Worm (Caenorhabditis elegans) whole organism, L4 larva: Measurements from ENCODE around the gene str-116.

Experiments
- F10B5.3 ChIP-seq: sonication (generic microtip); optimal IDR thresholded peaks from 2 replicates; lab custom pipeline; 2016; ENCODE audit warnings: mild to moderate bottlenecking, missing genetic modification characterization, missing compliant biosample characterization
- F37D6.2 ChIP-seq: sonication (generic microtip); optimal IDR thresholded peaks from 2 replicates; lab custom pipeline; 2016; ENCODE audit warnings: mild to moderate bottlenecking, missing genetic modification characterization, missing compliant biosample characterization
- T20F7.1 ChIP-seq: fragments of 200-800 bp; sonication (Bioruptor generic); optimal IDR thresholded peaks from 2 replicates; lab custom pipeline; 2018; ENCODE audit warnings: mild to moderate bottlenecking, missing genetic modification characterization, missing compliant biosample characterization
- T26A8.4 ChIP-seq: fragments of 200-800 bp; sonication (Bioruptor generic); IDR thresholded peaks from 2 replicates; pipeline ENCODE4 v1.3.6; 2022; ENCODE audit warnings: missing genetic modification characterization, missing compliant biosample characterization
- Y105C5A.15 ChIP-seq: fragments of 200-800 bp; sonication (Bioruptor generic); IDR thresholded peaks from 2 replicates; pipeline ENCODE4 v1.3.6; 2022; ENCODE audit warnings: missing genetic modification characterization, missing compliant biosample characterization
- Y5F2A.4 ChIP-seq: fragments of 200-800 bp; sonication (Bioruptor generic); optimal IDR thresholded peaks from 2 replicates; lab custom pipeline; 2018; ENCODE audit warnings: mild to moderate bottlenecking, missing genetic modification characterization, missing compliant biosample characterization
- ZK337.2 ChIP-seq: fragments of 200-800 bp; sonication (Bioruptor generic); IDR thresholded peaks from 2 replicates; pipeline ENCODE4 v1.3.6; 2022; ENCODE audit warnings: missing genetic modification reagents, missing genetic modification characterization, missing compliant biosample characterization
- ama-1 ChIP-seq: fragments of 150-350 bp; optimal IDR thresholded peaks from 2 replicates; lab custom pipeline; 2014; ENCODE audit warnings: inconsistent platforms, mixed read lengths
- ceh-20 ChIP-seq: fragments of 200-800 bp; sonication (Bioruptor generic); IDR thresholded peaks from 2 replicates; pipeline ENCODE4 v1.3.6; 2022; ENCODE audit warnings: missing genetic modification reagents, missing genetic modification characterization, missing compliant biosample characterization
- cey-2 ChIP-seq: sonication (generic microtip); optimal IDR thresholded peaks from 3 replicates; lab custom pipeline; 2017; ENCODE audit warnings: missing genetic modification characterization, mild to moderate bottlenecking, missing compliant biosample characterization, antibody characterized with exemption, borderline replicate concordance; ENCODE audit not compliant: insufficient read depth
- daf-16 ChIP-seq, 3 experiments: sonication (generic microtip); optimal IDR thresholded peaks; 2 replicates each; lab custom pipeline; 2016 to 2017; ENCODE audit warnings: missing genetic modification characterization in 3 of 3, missing genetic modification reagents in 3 of 3, mild to moderate bottlenecking in 2 of 3, missing compliant biosample characterization in 2 of 3, missing biosample characterization in 1 of 3, moderate library complexity in 1 of 3
- dmd-6 ChIP-seq: fragments of 200-800 bp; sonication (Bioruptor generic); IDR thresholded peaks from 2 replicates; pipeline ENCODE4 v1.3.6; 2022; ENCODE audit warnings: missing genetic modification reagents, missing genetic modification characterization, missing compliant biosample characterization
- dmd-8 ChIP-seq: fragments of 200-800 bp; sonication (Bioruptor generic); IDR thresholded peaks from 2 replicates; pipeline ENCODE4 v1.3.6; 2022; ENCODE audit warnings: missing genetic modification characterization, missing compliant biosample characterization
- dve-1 ChIP-seq: sonication (generic microtip); optimal IDR thresholded peaks from 2 replicates; lab custom pipeline; 2017; ENCODE audit warnings: antibody characterized with exemption, mild to moderate bottlenecking, missing genetic modification characterization, missing compliant biosample characterization; ENCODE audit not compliant: insufficient read depth
- egl-27 ChIP-seq: sonication (generic microtip); optimal IDR thresholded peaks from 3 replicates; lab custom pipeline; 2017; ENCODE audit warnings: missing biosample characterization, missing genetic modification reagents, missing genetic modification characterization
- egl-43 ChIP-seq: fragments of 200-800 bp; sonication (Bioruptor generic); IDR thresholded peaks from 2 replicates; pipeline ENCODE4 v1.3.6; 2022; ENCODE audit warnings: missing genetic modification reagents, missing genetic modification characterization, missing compliant biosample characterization
- fos-1 ChIP-seq: fragments of 150-350 bp; optimal IDR thresholded peaks from 2 replicates; lab custom pipeline; 2014; ENCODE audit warnings: missing biosample characterization, missing genetic modification characterization
- hlh-11 ChIP-seq: fragments of 200-800 bp; sonication (Bioruptor generic); optimal IDR thresholded peaks from 2 replicates; lab custom pipeline; 2018; ENCODE audit warnings: mild to moderate bottlenecking, missing genetic modification characterization, missing compliant biosample characterization
- hlh-30 ChIP-seq: sonication (generic microtip); optimal IDR thresholded peaks from 2 replicates; lab custom pipeline; 2017; ENCODE audit warnings: antibody characterized with exemption, mild to moderate bottlenecking, missing genetic modification characterization, missing compliant biosample characterization; ENCODE audit not compliant: insufficient read depth
- lin-13 ChIP-seq: fragments of 150-350 bp; optimal IDR thresholded peaks from 2 replicates; lab custom pipeline; 2014; ENCODE audit warnings: missing biosample characterization, missing genetic modification reagents, missing genetic modification characterization
- lin-15B ChIP-seq: fragments of 150-350 bp; sonication (generic microtip); optimal IDR thresholded peaks from 3 replicates; lab custom pipeline; 2014; ENCODE audit warnings: missing biosample characterization, missing genetic modification characterization
- lin-29 ChIP-seq: fragments of 200-800 bp; sonication (Bioruptor generic); IDR thresholded peaks from 2 replicates; pipeline ENCODE4 v1.3.6; 2022; ENCODE audit warnings: missing genetic modification reagents, missing genetic modification characterization, missing compliant biosample characterization
- lin-39 ChIP-seq: fragments of 150-350 bp; optimal IDR thresholded peaks from 2 replicates; lab custom pipeline; 2014; ENCODE audit warnings: missing biosample characterization, missing genetic modification reagents, missing genetic modification characterization
- lsy-2 ChIP-seq, 2 experiments: fragments of 150-350 bp in 1 of 2; sonication (generic microtip) in 1 of 2; optimal IDR thresholded peaks; 2 replicates each; lab custom pipeline; 2014 to 2017; ENCODE audit warnings: missing biosample characterization in 2 of 2, missing genetic modification characterization in 2 of 2
- madf-5 ChIP-seq, 2 experiments: fragments of 200-800 bp; sonication (Bioruptor generic); IDR thresholded peaks; 2 replicates each; pipeline ENCODE4 v1.3.6; 2022; ENCODE audit warnings: missing compliant biosample characterization in 2 of 2, missing genetic modification characterization in 2 of 2
- mdl-1 ChIP-seq, 2 experiments: fragments of 150-350 bp in 1 of 2; sonication (generic microtip) in 1 of 2; optimal IDR thresholded peaks; 2 replicates each; lab custom pipeline; 2014 to 2017; ENCODE audit warnings: missing biosample characterization in 2 of 2, missing genetic modification characterization in 2 of 2
- mep-1 ChIP-seq: fragments of 150-350 bp; sonication (generic microtip); optimal IDR thresholded peaks from 3 replicates; lab custom pipeline; 2014; ENCODE audit warnings: missing biosample characterization, missing genetic modification characterization
- nhr-10 ChIP-seq: fragments of 150-350 bp; optimal IDR thresholded peaks from 2 replicates; lab custom pipeline; 2014; ENCODE audit warnings: missing biosample characterization, missing genetic modification characterization
- nhr-11 ChIP-seq: fragments of 150-350 bp; optimal IDR thresholded peaks from 2 replicates; lab custom pipeline; 2014; ENCODE audit warnings: missing biosample characterization, missing genetic modification characterization
- nhr-25 ChIP-seq: sonication (generic microtip); optimal IDR thresholded peaks from 2 replicates; lab custom pipeline; 2017; ENCODE audit warnings: missing genetic modification characterization, mild to moderate bottlenecking, missing compliant biosample characterization, antibody characterized with exemption, moderate library complexity, borderline replicate concordance; ENCODE audit not compliant: insufficient read depth
- nhr-28 ChIP-seq: fragments of 150-350 bp; optimal IDR thresholded peaks from 2 replicates; lab custom pipeline; 2014; ENCODE audit warnings: missing biosample characterization, missing genetic modification characterization
- nhr-76 ChIP-seq: fragments of 150-350 bp; optimal IDR thresholded peaks from 2 replicates; lab custom pipeline; 2014; ENCODE audit warnings: missing biosample characterization, missing genetic modification characterization
- pha-4 ChIP-seq, 2 experiments: fragments of 150-350 bp in 1 of 2; fragments of 200-800 bp in 1 of 2; sonication (Bioruptor generic) in 1 of 2; IDR thresholded peaks in 1 of 2; optimal IDR thresholded peaks in 1 of 2; 2 replicates each; pipeline versions ENCODE4 v1.3.6 to Lab custom; 2014 to 2022; ENCODE audit warnings: missing genetic modification characterization in 2 of 2, missing genetic modification reagents in 2 of 2, missing biosample characterization in 1 of 2, missing compliant biosample characterization in 1 of 2
- pqm-1 ChIP-seq: sonication (generic microtip); optimal IDR thresholded peaks from 2 replicates; lab custom pipeline; 2017; ENCODE audit warnings: missing biosample characterization, missing genetic modification characterization
- sdz-12 ChIP-seq: fragments of 200-800 bp; sonication (Bioruptor generic); optimal IDR thresholded peaks from 2 replicates; lab custom pipeline; 2018; ENCODE audit warnings: mild to moderate bottlenecking, missing genetic modification characterization, missing compliant biosample characterization
- snpc-1.2 ChIP-seq: fragments of 200-800 bp; sonication (Bioruptor generic); IDR thresholded peaks from 2 replicates; pipeline ENCODE4 v1.3.6; 2022; ENCODE audit warnings: missing genetic modification reagents, missing genetic modification characterization, missing compliant biosample characterization
- tag-97 ChIP-seq: fragments of 200-800 bp; sonication (Bioruptor generic); IDR thresholded peaks from 2 replicates; pipeline ENCODE4 v1.3.6; 2022; ENCODE audit warnings: missing genetic modification characterization, missing compliant biosample characterization
- unc-39 ChIP-seq: sonication (generic microtip); optimal IDR thresholded peaks from 2 replicates; lab custom pipeline; 2017; ENCODE audit warnings: missing biosample characterization, missing genetic modification characterization
- unc-62 ChIP-seq, 3 experiments: fragments of 150-350 bp in 1 of 3; sonication (generic microtip); optimal IDR thresholded peaks in 2 of 3; peaks in 1 of 3; 1 replicate in 1 of 3; 2 replicates in 2 of 3; lab custom pipeline; 2014 to 2017; ENCODE audit warnings: missing biosample characterization in 3 of 3, missing genetic modification characterization in 3 of 3, missing genetic modification reagents in 3 of 3, missing genotype in 1 of 3
- zfp-3 ChIP-seq: fragments of 200-800 bp; sonication (Bioruptor generic); conservative IDR thresholded peaks from 2 replicates; pipeline ENCODE4 v1.3.6; 2022; ENCODE audit warnings: missing genetic modification reagents, missing genetic modification characterization, missing compliant biosample characterization

Gene str-116

DNA sequence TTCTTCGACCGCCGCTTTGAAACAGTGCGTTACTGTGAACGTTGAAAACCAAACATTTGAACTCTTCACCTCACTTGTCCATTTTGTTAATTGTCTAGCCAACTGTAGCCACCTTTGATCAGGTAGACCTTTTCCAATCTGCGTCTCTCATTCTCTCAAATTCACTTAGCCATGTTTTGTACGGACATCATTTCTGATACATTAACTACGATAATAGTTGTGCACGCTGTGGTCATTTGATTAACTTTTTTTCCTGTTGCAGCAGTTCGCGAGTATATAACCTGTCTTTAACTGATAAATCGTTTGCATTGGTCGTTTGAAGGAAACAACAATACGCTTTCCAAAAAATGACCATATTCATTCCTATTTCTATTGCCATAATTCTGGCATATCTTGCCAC, 49.4 kb upstream of the str-116 start, which contains the start of gene cyp-29A2 (continued):
- TF ChIP-seq ceh-20 (no peak), mep-1 (no peak), nhr-10 (tag; lab: Kevin White, UChicago) (no peak), Y105C5A.15 (no peak), egl-43 (GFP tag; lab: Robert Waterston, UW) (no peak), Y5F2A.4 (GFP tag; lab: Kevin White, UChicago) (no peak), hlh-30 (tag; lab: Kevin White, UChicago) (peak; percentile 52), cey-2 (no peak), F37D6.2 (no peak), lin-13 (GFP tag; lab: Kevin White, UChicago) (no peak), lin-15B (tag; lab: Kevin White, UChicago) (no peak), mdl-1 (tag; optimal IDR thresholded peaks at IDR 0.05; lab: Kevin White, UChicago) (peak in 1 of 2 experiments; percentile 49), dmd-8 (GFP tag; lab: Robert Waterston, UW) (no peak)

DNA sequence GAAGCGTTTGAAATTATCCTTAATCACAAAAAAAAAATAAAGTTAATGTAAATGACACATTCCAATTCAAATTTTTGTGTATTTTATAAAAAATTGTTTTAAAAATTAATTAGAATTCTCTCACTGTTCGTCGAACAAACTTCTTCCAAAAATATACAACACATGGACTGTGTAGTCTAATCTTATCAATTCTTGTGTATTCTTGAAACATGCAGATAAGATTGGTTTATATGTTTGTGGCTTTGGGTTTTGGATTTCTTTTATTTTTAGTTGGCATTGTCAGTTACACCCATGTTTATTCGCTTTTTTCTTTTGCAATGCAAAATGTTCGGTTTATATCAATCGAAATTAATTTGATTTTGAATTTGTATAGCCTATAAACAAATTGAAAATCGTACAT, 46.4 kb upstream of the str-116 start:
- TF ChIP-seq nhr-28 (tag; lab: Kevin White, UChicago) = peak; percentile 54
- no peak for TF ChIP-seq unc-62 (GFP tag; optimal IDR thresholded peaks at IDR 0.05 in 1 of 2; lab: Kevin White, UChicago)
- TF ChIP-seq unc-62 (tag; optimal IDR thresholded peaks at IDR 0.05; lab: Kevin White, UChicago) = no peak

DNA sequence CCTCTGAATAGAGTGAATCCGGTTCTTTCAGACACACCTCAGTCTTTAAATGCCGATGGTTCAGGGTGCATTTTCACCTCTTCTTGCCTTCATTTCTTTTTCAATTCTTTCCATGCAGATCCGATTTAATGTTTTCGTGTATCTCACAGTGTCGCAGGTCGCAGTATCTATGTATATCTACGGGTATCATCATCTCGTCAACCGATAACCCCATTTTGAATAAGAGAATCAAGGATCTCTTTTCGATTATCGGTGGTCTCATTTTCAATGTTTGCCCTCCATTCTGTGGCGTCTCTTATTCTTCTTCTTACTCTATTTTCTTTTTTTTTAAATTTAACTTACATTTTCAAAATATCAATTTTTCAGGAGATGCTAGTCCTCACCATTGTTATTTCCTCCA, 45.8 kb upstream of the str-116 start, which contains the start of gene T19B10.2:
Gene T19B10.2, plus strand, starts transcription at position 367 of the 400 bp plus-strand sequence.
- TF ChIP-seq madf-5 (GFP tag; IDR thresholded peaks at IDR 0.05; lab: Robert Waterston, UW) = no peak
- TF ChIP-seq T26A8.4 = no peak
- no peak for TF ChIP-seq unc-39
- no peak for TF ChIP-seq F37D6.2
- no peak for TF ChIP-seq zfp-3 (GFP tag; lab: Robert Waterston, UW)
- no peak for TF ChIP-seq dmd-6
- TF ChIP-seq lin-29 (GFP tag; lab: Robert Waterston, UW) = no peak
- TF ChIP-seq sdz-12 (GFP tag; lab: Kevin White, UChicago) = no peak
- no peak for TF ChIP-seq tag-97
- no peak for TF ChIP-seq nhr-25 (tag; lab: Kevin White, UChicago)

DNA sequence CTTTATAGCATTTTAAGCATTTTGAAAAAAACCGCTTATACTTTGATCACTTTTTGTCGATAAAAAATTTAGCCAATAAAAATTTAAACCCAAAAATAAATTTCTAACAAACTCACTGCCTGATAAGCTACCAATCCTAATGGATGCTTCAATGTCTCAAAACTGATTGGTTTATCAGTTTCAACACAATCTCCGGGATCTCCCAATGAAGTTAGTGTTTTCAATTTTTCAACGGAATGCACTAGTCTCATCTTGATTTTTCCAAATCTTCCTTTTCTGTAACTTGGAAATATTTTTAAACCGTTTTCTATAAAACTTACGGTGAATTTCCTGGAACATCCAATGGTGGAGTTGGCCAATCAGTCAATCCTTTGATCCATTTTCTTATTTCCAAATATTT, 43.1 kb upstream of the str-116 start:
- TF ChIP-seq nhr-11 (tag; lab: Kevin White, UChicago) (no peak), T20F7.1 (GFP tag; lab: Kevin White, UChicago) (no peak), unc-62 (GFP tag; optimal IDR thresholded peaks at IDR 0.05 in 1 of 2; lab: Kevin White, UChicago) (peak in 1 of 2 experiments; percentile 91), unc-62 (tag; optimal IDR thresholded peaks at IDR 0.05; lab: Kevin White, UChicago) (no peak)

DNA sequence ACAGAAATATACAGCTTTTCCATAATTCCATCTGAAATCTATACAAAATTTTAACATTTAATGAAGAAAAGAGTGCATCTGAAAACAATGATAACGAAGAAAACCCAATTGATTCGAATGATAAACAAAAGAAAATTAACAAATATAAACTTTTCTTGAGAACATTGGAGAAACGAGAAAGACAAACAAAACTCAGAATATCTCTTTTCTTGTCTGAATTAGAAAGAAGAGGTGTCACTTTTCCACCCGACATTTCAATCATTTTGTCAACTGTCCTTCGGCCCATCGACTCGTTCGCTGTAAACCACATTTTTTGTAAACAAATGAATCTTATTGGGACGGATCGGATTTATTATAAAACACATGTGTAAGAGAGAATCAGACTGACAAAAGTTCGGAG, 40.8 kb upstream of the str-116 start, which contains the start of gene bgal-1:
Gene bgal-1, minus strand, starts transcription at position 38 of the 400 bp plus-strand sequence.
- TF ChIP-seq F10B5.3 (tag; lab: Kevin White, UChicago) (peak; percentile 4), pha-4 (GFP tag; IDR thresholded peaks at IDR 0.05; lab: Robert Waterston, UW) (peak; percentile 6; the same call in 1 of the 2 replicates), pha-4 (tag; optimal IDR thresholded peaks at IDR 0.05; lab: Kevin White, UChicago) (no peak), ZK337.2 (no peak), lin-39 (no peak), mep-1 (peak; percentile 53), daf-16 (GFP tag; optimal IDR thresholded peaks at IDR 0.05; lab: Kevin White, UChicago) (peak in 1 of 2 experiments; percentile 72), daf-16 (tag; optimal IDR thresholded peaks at IDR 0.05; lab: Kevin White, UChicago) (peak; percentile 28), snpc-1.2 (no peak), dve-1 (tag; lab: Kevin White, UChicago) (peak; percentile 43), hlh-11 (tag; lab: Kevin White, UChicago) (peak; percentile 13), lin-13 (GFP tag; lab: Kevin White, UChicago) (no peak), egl-27 (tag; lab: Kevin White, UChicago) (no peak), ama-1 (peak; percentile 92), hlh-30 (tag; lab: Kevin White, UChicago) (peak; percentile 4), lsy-2 (tag; optimal IDR thresholded peaks at IDR 0.05; lab: Kevin White, UChicago) (peak in 1 of 2 experiments; percentile 55), pqm-1 (tag; lab: Kevin White, UChicago) (no peak), nhr-76 (no peak), F37D6.2 (no peak), fos-1 (tag; lab: Kevin White, UChicago) (no peak)
